Worm (Caenorhabditis elegans) whole organism, midembryonic: Measurements from ENCODE around the gene clec-147.

Source experiments
- T22C8.4 ChIP-seq: fragments of 200-800 bp; sonication (Bioruptor generic); IDR thresholded peaks from 2 replicates; pipeline ENCODE4 v1.3.6; 2022; ENCODE audit warnings: missing genetic modification characterization, missing compliant biosample characterization
- cog-1 ChIP-seq: sonication (generic microtip); optimal IDR thresholded peaks from 2 replicates; lab custom pipeline; 2016; ENCODE audit warnings: missing genetic modification characterization, missing compliant biosample characterization
- flt-1 ChIP-seq: fragments of 200-800 bp; sonication (Bioruptor generic); IDR thresholded peaks from 2 replicates; pipeline ENCODE4 v1.3.6; 2022; ENCODE audit warnings: missing genetic modification characterization, missing compliant biosample characterization
- klf-2 ChIP-seq: fragments of 200-800 bp; sonication (Bioruptor generic); conservative IDR thresholded peaks from 2 replicates; pipeline ENCODE4 v1.3.6; 2022; ENCODE audit warnings: missing genetic modification reagents, missing genetic modification characterization, missing compliant biosample characterization
- med-1 ChIP-seq: sonication (generic microtip); optimal IDR thresholded peaks from 2 replicates; lab custom pipeline; 2017; ENCODE audit warnings: missing genetic modification characterization, mild to moderate bottlenecking, missing compliant biosample characterization, antibody characterized with exemption, missing genetic modification reagents; ENCODE audit not compliant: insufficient read depth
- ref-1 ChIP-seq: fragments of 200-800 bp; sonication (Bioruptor generic); conservative IDR thresholded peaks from 2 replicates; pipeline ENCODE4 v1.3.6; 2022; ENCODE audit warnings: missing genetic modification reagents, missing genetic modification characterization, missing compliant biosample characterization
- tab-1 ChIP-seq: fragments of 200-800 bp; sonication (Bioruptor generic); IDR thresholded peaks from 2 replicates; pipeline ENCODE4 v1.3.6; 2022; ENCODE audit warnings: missing genetic modification characterization, missing compliant biosample characterization
- ztf-23 ChIP-seq: fragments of 200-800 bp; sonication (Bioruptor generic); IDR thresholded peaks from 2 replicates; pipeline ENCODE4 v1.3.6; 2022; ENCODE audit warnings: missing genetic modification reagents, missing genetic modification characterization, missing compliant biosample characterization
- ztf-29 ChIP-seq: fragments of 200-800 bp; sonication (Bioruptor generic); IDR thresholded peaks from 2 replicates; pipeline ENCODE4 v1.3.6; 2022; ENCODE audit warnings: missing genetic modification reagents, missing genetic modification characterization, missing compliant biosample characterization

clec-147 gene

DNA sequence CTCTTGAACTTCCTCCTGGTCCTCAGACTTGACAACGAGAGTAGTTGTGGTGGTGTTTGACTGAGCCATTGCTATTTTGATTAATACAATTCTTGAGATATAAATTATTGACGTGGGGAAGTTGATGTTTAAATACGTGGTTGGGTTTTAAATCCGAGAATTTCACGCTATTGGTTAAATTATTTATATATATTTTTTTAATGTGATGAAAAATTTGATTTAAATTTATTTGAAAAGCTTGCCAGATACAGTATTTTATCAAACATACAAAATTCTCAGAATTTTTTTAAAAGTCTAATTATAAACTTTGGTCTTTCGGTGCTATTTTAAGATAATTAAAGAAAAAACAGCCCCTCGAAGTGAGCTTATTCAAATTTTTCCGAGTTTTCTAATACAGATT, 30.1 kb downstream of the clec-147 start, which contains the start of the genes K10H10.7 and K10H10.10:
Gene K10H10.7, minus strand, starts transcription at position 101 of the 400 bp plus-strand sequence.
Gene K10H10.10, plus strand, starts transcription at position 204 of the 400 bp plus-strand sequence.
- TF ChIP-seq klf-2 (GFP tag; lab: Robert Waterston, UW) (no peak), ztf-29 (no peak), flt-1 (no peak), cog-1 (tag; lab: Kevin White, UChicago) (no peak), ref-1 (GFP tag; lab: Robert Waterston, UW) (no peak), med-1 (GFP tag; lab: Kevin White, UChicago) (no peak), tab-1 (GFP tag; lab: Robert Waterston, UW) (no peak), T22C8.4 (GFP tag; lab: Robert Waterston, UW) (no peak), ztf-23 (GFP tag; lab: Robert Waterston, UW) (no peak)

DNA sequence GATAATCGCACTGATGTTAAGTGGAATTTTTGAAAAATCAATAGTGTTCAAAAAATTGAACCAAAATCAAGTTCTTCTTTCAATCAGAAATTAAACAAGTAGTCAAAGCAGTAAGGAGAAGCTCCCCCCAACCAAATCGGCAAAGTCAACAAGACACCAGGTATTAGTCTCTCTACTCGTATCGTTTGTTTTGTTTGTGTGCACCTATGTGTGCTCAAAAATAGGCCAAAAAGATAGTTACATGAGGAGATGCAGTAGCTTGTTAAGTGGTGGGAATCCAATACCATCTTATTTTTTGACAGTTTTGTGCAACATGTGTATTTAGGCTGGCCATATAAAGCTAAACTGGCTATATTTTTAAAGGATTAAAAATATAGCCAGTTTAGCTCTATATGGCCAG, 31.4 kb downstream of the clec-147 start, which contains the start of gene K10H10.12:
Gene K10H10.12, minus strand, starts transcription at position 101 of the 400 bp plus-strand sequence.
- TF ChIP-seq ref-1 (GFP tag; lab: Robert Waterston, UW) (no peak), ztf-29 (no peak)

DNA sequence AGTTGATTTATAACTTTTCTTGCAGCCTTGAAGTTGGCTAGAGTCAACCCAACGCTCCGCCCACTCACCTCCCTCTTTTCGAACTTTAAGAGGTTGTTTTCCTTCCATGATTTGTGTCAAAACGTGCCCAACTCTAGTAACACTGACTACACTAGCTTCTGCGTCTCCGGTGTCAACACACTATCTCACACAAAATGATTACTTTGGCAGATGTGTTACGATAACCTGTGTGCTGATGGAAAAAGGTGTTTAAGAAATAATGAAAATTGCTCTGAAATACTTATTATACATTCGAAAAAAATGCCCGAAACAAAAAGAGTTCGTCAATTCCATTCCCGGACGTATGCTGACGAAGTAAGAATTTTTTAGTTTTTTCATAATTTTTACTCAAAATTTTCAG, 34.6 kb downstream of the clec-147 start, which contains the start of gene K10H10.6:
Gene K10H10.6, plus strand, starts transcription at position 301 of the 400 bp plus-strand sequence.
- TF ChIP-seq tab-1 (GFP tag; lab: Robert Waterston, UW) (no peak), ref-1 (GFP tag; lab: Robert Waterston, UW) (no peak), ztf-23 (GFP tag; lab: Robert Waterston, UW) (no peak), ztf-29 (no peak), med-1 (GFP tag; lab: Kevin White, UChicago) (no peak)

DNA sequence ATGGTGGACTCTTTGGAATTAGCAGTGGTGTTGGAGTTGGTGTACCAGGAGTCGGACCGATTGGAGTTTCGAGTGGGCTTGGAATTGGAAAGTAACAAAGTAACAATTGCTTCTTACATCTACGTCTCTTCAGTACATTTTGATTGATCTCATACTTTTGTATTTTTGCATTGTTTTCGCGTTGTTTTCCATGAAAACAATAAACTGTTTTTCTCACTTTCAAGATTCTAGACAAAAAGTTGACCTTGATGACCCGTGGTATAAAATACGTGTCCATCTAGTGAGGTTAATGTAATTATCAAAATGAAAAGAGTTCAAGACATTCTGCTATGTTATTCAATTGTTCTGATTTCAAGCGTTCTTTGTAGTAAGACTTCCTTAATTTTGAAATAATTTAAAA, 36.2 kb downstream of the clec-147 start, which contains the start of gene K10H10.5:
Gene K10H10.5, plus strand, starts transcription at position 301 of the 400 bp plus-strand sequence.
- TF ChIP-seq ztf-29, result no peak
- TF ChIP-seq flt-1, result no peak
- no peak for TF ChIP-seq tab-1 (GFP tag; lab: Robert Waterston, UW)
- no peak for TF ChIP-seq klf-2 (GFP tag; lab: Robert Waterston, UW)
- no peak for TF ChIP-seq T22C8.4 (GFP tag; lab: Robert Waterston, UW)
- TF ChIP-seq cog-1 (tag; lab: Kevin White, UChicago), result no peak
- no peak for TF ChIP-seq ztf-23 (GFP tag; lab: Robert Waterston, UW)
- no peak for TF ChIP-seq ref-1 (GFP tag; lab: Robert Waterston, UW)
- no peak for TF ChIP-seq med-1 (GFP tag; lab: Kevin White, UChicago)

DNA sequence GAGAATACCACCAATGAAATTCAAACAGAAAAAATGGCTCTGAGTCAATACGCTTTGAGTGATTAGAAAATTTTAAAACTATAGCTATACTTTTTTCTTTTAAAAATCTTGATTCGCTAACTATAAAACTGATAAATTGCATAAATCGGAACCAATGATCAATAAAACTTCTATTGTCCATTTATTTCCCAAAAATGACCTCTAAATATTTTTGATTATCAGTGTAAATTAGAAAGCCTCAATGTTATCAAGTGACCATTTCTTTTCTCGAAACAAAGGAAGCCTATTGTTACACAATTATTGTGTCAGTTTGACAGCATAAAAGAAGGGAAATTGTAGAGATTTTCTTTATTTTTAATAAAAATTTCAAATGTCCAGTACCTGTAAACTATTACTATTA, 37.5 kb downstream of the clec-147 start, which contains the start of gene K10H10.4:
Gene K10H10.4, plus strand, starts transcription at position 301 of the 400 bp plus-strand sequence.
- TF ChIP-seq ztf-29 (no peak), klf-2 (GFP tag; lab: Robert Waterston, UW) (no peak), ref-1 (GFP tag; lab: Robert Waterston, UW) (no peak), cog-1 (tag; lab: Kevin White, UChicago) (no peak), ztf-23 (GFP tag; lab: Robert Waterston, UW) (no peak), T22C8.4 (GFP tag; lab: Robert Waterston, UW) (no peak), med-1 (GFP tag; lab: Kevin White, UChicago) (no peak), tab-1 (GFP tag; lab: Robert Waterston, UW) (no peak), flt-1 (no peak)

DNA sequence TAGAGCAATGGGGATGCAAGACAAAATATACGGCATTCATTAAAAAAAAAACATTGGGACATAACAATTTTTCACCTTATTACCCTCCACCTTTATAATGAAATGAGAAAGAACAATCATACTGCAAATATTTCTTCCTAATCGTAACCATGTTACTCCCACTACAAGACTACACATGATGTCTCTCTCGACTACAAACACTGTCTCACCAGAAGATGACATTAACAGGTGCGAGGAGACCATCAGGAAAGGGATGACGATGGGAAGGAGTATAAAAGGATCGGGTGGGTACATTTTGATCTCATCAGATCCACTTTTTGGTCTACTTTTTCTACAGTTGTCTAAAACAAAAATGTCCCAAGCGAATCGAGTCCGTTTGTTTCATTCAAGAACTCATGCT, 39.8 kb downstream of the clec-147 start, which contains the start of gene dhs-8:
Gene dhs-8, plus strand, starts transcription at position 179 of the 400 bp plus-strand sequence.
- no peak for TF ChIP-seq ztf-23 (GFP tag; lab: Robert Waterston, UW)
- TF ChIP-seq T22C8.4 (GFP tag; lab: Robert Waterston, UW), result no peak
- no peak for TF ChIP-seq ztf-29
- TF ChIP-seq klf-2 (GFP tag; lab: Robert Waterston, UW), result no peak

DNA sequence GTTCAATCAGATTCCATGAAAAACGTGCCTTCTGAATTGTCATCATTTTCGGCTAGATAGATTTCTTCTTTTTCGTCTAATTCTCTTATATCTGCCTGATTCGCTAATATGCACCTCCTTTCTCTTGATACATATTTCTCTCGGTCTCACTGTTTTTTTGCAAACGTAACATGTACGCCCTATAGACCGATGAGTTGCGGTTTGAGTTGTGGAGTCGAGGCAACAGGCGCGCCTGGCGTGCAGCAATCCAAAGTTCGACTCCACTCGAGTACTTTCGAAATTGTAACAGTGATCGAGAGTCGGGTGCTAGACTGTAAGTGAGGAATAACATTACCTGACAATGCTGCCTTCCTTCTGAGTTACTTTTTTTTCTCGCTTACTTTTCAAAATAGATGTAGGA, 40.8 kb downstream of the clec-147 start:
- peak; percentile 96 for TF ChIP-seq flt-1
- TF ChIP-seq cog-1 (tag; lab: Kevin White, UChicago), result peak; percentile 92
- peak; percentile 92 for TF ChIP-seq tab-1 (GFP tag; lab: Robert Waterston, UW)
- TF ChIP-seq ztf-29, result peak; percentile 90
- TF ChIP-seq med-1 (GFP tag; lab: Kevin White, UChicago), result peak; percentile 72
- peak; percentile 87 for TF ChIP-seq T22C8.4 (GFP tag; lab: Robert Waterston, UW)
- peak; percentile 82 for TF ChIP-seq ref-1 (GFP tag; lab: Robert Waterston, UW)
- peak; percentile 88 for TF ChIP-seq klf-2 (GFP tag; lab: Robert Waterston, UW)
- peak; percentile 92 for TF ChIP-seq ztf-23 (GFP tag; lab: Robert Waterston, UW)

DNA sequence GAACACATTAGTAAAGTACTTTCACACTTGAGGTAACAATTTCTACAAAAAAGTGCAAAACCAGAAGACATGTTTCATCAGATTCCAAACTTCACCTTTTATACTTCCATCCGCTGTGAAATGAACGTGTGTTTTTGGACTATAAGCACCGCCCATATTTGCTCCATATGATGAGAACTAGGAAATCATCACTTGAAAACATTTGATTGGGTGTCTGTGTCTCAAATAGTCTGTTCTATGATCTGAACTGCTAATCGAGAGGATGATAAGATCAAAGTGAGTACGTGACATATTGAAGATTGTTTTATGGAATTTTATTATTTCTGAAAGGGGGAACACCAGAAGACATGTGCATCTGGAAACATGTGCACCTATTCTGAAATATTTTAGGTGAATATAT, 42.3 kb downstream of the clec-147 start:
- TF ChIP-seq ztf-23 (GFP tag; lab: Robert Waterston, UW) (no peak), cog-1 (tag; lab: Kevin White, UChicago) (no peak), flt-1 (no peak), T22C8.4 (GFP tag; lab: Robert Waterston, UW) (no peak), tab-1 (GFP tag; lab: Robert Waterston, UW) (no peak), ref-1 (GFP tag; lab: Robert Waterston, UW) (no peak), klf-2 (GFP tag; lab: Robert Waterston, UW) (no peak)

DNA sequence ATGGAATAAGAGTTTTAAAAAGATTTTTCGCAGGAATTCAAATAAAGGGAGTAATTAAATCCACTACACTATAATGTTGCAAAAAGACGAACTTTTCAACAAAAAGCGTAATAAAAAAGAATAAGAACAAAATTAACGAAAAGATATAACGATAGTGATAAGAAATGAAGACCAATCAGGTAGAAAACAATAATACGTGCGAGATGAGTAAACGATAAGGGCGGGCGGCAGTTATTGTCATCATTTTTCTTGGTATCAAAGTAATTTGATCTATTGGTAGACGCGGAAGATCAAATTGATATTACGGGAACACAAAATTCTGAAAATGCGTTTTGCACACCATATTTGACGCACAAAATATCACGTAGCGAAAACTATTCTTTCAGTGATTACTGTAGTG, 43.2 kb downstream of the clec-147 start:
- TF ChIP-seq ztf-29, result no peak
- TF ChIP-seq T22C8.4 (GFP tag; lab: Robert Waterston, UW), result no peak
- no peak for TF ChIP-seq cog-1 (tag; lab: Kevin White, UChicago)

DNA sequence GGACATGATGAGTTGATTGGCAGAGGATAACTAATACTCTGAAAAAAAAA, 43.4 kb downstream of the clec-147 start, which contains the start of gene cysl-2:
Gene cysl-2, minus strand, starts transcription at position 38 of the 50 bp plus-strand sequence.
- no peak for TF ChIP-seq med-1 (GFP tag; lab: Kevin White, UChicago)
- TF ChIP-seq ztf-23 (GFP tag; lab: Robert Waterston, UW), result no peak
- no peak for TF ChIP-seq ref-1 (GFP tag; lab: Robert Waterston, UW)
- TF ChIP-seq klf-2 (GFP tag; lab: Robert Waterston, UW), result no peak
- no peak for TF ChIP-seq ztf-29
- TF ChIP-seq cog-1 (tag; lab: Kevin White, UChicago), result no peak
- TF ChIP-seq flt-1, result no peak
- TF ChIP-seq tab-1 (GFP tag; lab: Robert Waterston, UW), result no peak
- no peak for TF ChIP-seq T22C8.4 (GFP tag; lab: Robert Waterston, UW)
